Worm (Caenorhabditis elegans) whole organism, L1 larva: ENCODE results near the gene tbb-1.

ENCODE experiments used
- C04F5.9 ChIP-seq: sonication (generic microtip); optimal IDR thresholded peaks from 2 replicates; lab custom pipeline; 2016; ENCODE audit warnings: missing genetic modification characterization, missing compliant biosample characterization
- C16A3.4 ChIP-seq: fragments of 150-350 bp; optimal IDR thresholded peaks from 2 replicates; lab custom pipeline; 2014; ENCODE audit warnings: missing biosample characterization, missing genetic modification characterization
- F16B12.6 ChIP-seq: fragments of 150-350 bp; optimal IDR thresholded peaks from 2 replicates; lab custom pipeline; 2014; ENCODE audit warnings: missing biosample characterization, missing genetic modification characterization
- ama-1 ChIP-seq: fragments of 150-350 bp; optimal IDR thresholded peaks from 2 replicates; lab custom pipeline; 2014
- ceh-63 ChIP-seq: fragments of 200-800 bp; sonication (Bioruptor generic); optimal IDR thresholded peaks from 2 replicates; lab custom pipeline; 2018; ENCODE audit warnings: mild to moderate bottlenecking, missing genetic modification characterization, missing compliant biosample characterization
- ceh-8 ChIP-seq: fragments of 200-800 bp; sonication (Bioruptor generic); optimal IDR thresholded peaks from 2 replicates; lab custom pipeline; 2018; ENCODE audit warnings: mild to moderate bottlenecking, missing genetic modification characterization, moderate library complexity, missing compliant biosample characterization
- ceh-88 ChIP-seq: fragments of 200-800 bp; sonication (Bioruptor generic); IDR thresholded peaks from 2 replicates; pipeline ENCODE4 v1.3.6; 2022; ENCODE audit warnings: missing genetic modification characterization, missing compliant biosample characterization
- ceh-90 ChIP-seq: sonication (generic microtip); optimal IDR thresholded peaks from 2 replicates; lab custom pipeline; 2016; ENCODE audit warnings: missing genetic modification characterization, missing compliant biosample characterization
- ces-1 ChIP-seq: fragments of 150-350 bp; optimal IDR thresholded peaks from 2 replicates; lab custom pipeline; 2014; ENCODE audit warnings: missing biosample characterization, missing genetic modification reagents, missing genetic modification characterization
- dpl-1 ChIP-seq, 3 experiments: fragments of 150-350 bp in 2 of 3; sonication (generic microtip) in 1 of 3; optimal IDR thresholded peaks; 2 replicates each; lab custom pipeline; 2014 to 2017; ENCODE audit warnings: missing biosample characterization in 3 of 3, missing genetic modification characterization in 3 of 3, missing genetic modification reagents in 3 of 3
- efl-1 ChIP-seq, 4 experiments: fragments of 150-350 bp; optimal IDR thresholded peaks in 3 of 4; peaks in 1 of 4; 1 replicate in 1 of 4; 2 replicates in 3 of 4; lab custom pipeline; 2014; ENCODE audit warnings: missing biosample characterization in 2 of 4, missing genetic modification characterization in 2 of 4, missing genetic modification reagents in 2 of 4
- efl-3 ChIP-seq: fragments of 200-800 bp; sonication (Bioruptor generic); optimal IDR thresholded peaks from 2 replicates; lab custom pipeline; 2018; ENCODE audit warnings: mild to moderate bottlenecking, missing genetic modification characterization, missing compliant biosample characterization
- egl-13 ChIP-seq: sonication (generic microtip); optimal IDR thresholded peaks from 2 replicates; lab custom pipeline; 2016; ENCODE audit warnings: missing genotype, missing genetic modification reagents, missing genetic modification characterization, missing compliant biosample characterization
- elt-2 ChIP-seq: sonication (generic microtip); optimal IDR thresholded peaks from 2 replicates; lab custom pipeline; 2016; ENCODE audit warnings: missing genetic modification characterization, mild to moderate bottlenecking, inconsistent platforms, missing compliant biosample characterization, missing genetic modification reagents
- elt-3 ChIP-seq, 6 experiments: fragments of 150-350 bp in 1 of 6; sonication (generic microtip); optimal IDR thresholded peaks; 2 replicates each; lab custom pipeline; 2017 to 2018; ENCODE audit warnings: missing biosample characterization in 6 of 6, missing genetic modification characterization in 6 of 6, inconsistent platforms in 1 of 6
- ets-5 ChIP-seq: fragments of 200-800 bp; sonication (Bioruptor generic); IDR thresholded peaks from 2 replicates; pipeline ENCODE4 v1.3.6; 2022; ENCODE audit warnings: missing genetic modification characterization, missing compliant biosample characterization
- fkh-10 ChIP-seq: sonication (generic microtip); optimal IDR thresholded peaks from 2 replicates; lab custom pipeline; 2017; ENCODE audit warnings: missing biosample characterization, missing genetic modification reagents, missing genetic modification characterization
- fkh-4 ChIP-seq: sonication (generic microtip); optimal IDR thresholded peaks from 2 replicates; lab custom pipeline; 2016; ENCODE audit warnings: missing compliant biosample characterization, missing genetic modification characterization, borderline replicate concordance
- fkh-8 ChIP-seq: sonication (generic microtip); optimal IDR thresholded peaks from 2 replicates; lab custom pipeline; 2016; ENCODE audit warnings: mild to moderate bottlenecking, missing genetic modification characterization, missing compliant biosample characterization
- fos-1 ChIP-seq: fragments of 150-350 bp; optimal IDR thresholded peaks from 2 replicates; lab custom pipeline; 2014; ENCODE audit warnings: missing biosample characterization, missing genetic modification characterization
- grh-1 ChIP-seq: fragments of 200-800 bp; sonication (Bioruptor generic); IDR thresholded peaks from 2 replicates; pipeline ENCODE4 v1.3.6; 2022; ENCODE audit warnings: missing genetic modification reagents, missing genetic modification characterization, missing compliant biosample characterization
- irx-1 ChIP-seq: sonication (generic microtip); optimal IDR thresholded peaks from 2 replicates; lab custom pipeline; 2016; ENCODE audit warnings: missing genetic modification characterization, missing compliant biosample characterization
- lin-13 ChIP-seq: fragments of 150-350 bp; optimal IDR thresholded peaks from 2 replicates; lab custom pipeline; 2014; ENCODE audit warnings: missing biosample characterization, missing genetic modification reagents, missing genetic modification characterization
- lin-15B ChIP-seq: fragments of 150-350 bp; sonication (generic microtip); optimal IDR thresholded peaks from 3 replicates; lab custom pipeline; 2014; ENCODE audit warnings: missing biosample characterization, missing genetic modification characterization
- lin-35 ChIP-seq, 2 experiments: fragments of 150-350 bp; optimal IDR thresholded peaks; 2 replicates each; lab custom pipeline; 2014; ENCODE audit warnings: missing biosample characterization in 2 of 2, missing genetic modification characterization in 2 of 2, missing genetic modification reagents in 2 of 2
- lir-3 ChIP-seq: sonication (generic microtip); optimal IDR thresholded peaks from 2 replicates; lab custom pipeline; 2016; ENCODE audit warnings: mild to moderate bottlenecking, missing genetic modification characterization, moderate library complexity, missing compliant biosample characterization; ENCODE audit not compliant: poor library complexity
- lsy-2 ChIP-seq, 2 experiments: fragments of 150-350 bp; optimal IDR thresholded peaks; 2 replicates each; lab custom pipeline; 2014; ENCODE audit warnings: missing biosample characterization in 2 of 2, missing genetic modification characterization in 2 of 2
- mdl-1 ChIP-seq, 2 experiments: fragments of 150-350 bp; optimal IDR thresholded peaks; 2 replicates each; lab custom pipeline; 2014 to 2017; ENCODE audit warnings: missing biosample characterization in 2 of 2, missing genetic modification characterization in 2 of 2, inconsistent platforms in 1 of 2
- mep-1 ChIP-seq: fragments of 150-350 bp; optimal IDR thresholded peaks from 2 replicates; lab custom pipeline; 2014; ENCODE audit warnings: missing biosample characterization, missing genetic modification characterization
- nhr-20 ChIP-seq: sonication (generic microtip); optimal IDR thresholded peaks from 2 replicates; lab custom pipeline; 2016; ENCODE audit warnings: mild to moderate bottlenecking, missing genetic modification characterization, missing compliant biosample characterization
- nhr-237 ChIP-seq: fragments of 150-350 bp; optimal IDR thresholded peaks from 2 replicates; lab custom pipeline; 2014; ENCODE audit warnings: missing biosample characterization, missing genetic modification characterization
- nhr-47 ChIP-seq: sonication (generic microtip); optimal IDR thresholded peaks from 2 replicates; lab custom pipeline; 2016; ENCODE audit warnings: mild to moderate bottlenecking, missing genetic modification characterization, moderate library complexity, missing compliant biosample characterization
- nhr-77 ChIP-seq: fragments of 150-350 bp; optimal IDR thresholded peaks from 2 replicates; lab custom pipeline; 2014; ENCODE audit warnings: missing biosample characterization, missing genetic modification characterization
- nhr-90 ChIP-seq: sonication (generic microtip); optimal IDR thresholded peaks from 2 replicates; lab custom pipeline; 2016; ENCODE audit warnings: mild to moderate bottlenecking, missing genetic modification characterization, missing compliant biosample characterization; ENCODE audit not compliant: poor library complexity
- pag-3 ChIP-seq: sonication (generic microtip); optimal IDR thresholded peaks from 2 replicates; lab custom pipeline; 2017; ENCODE audit warnings: missing genetic modification characterization, mild to moderate bottlenecking, missing compliant biosample characterization, antibody characterized with exemption, borderline replicate concordance; ENCODE audit not compliant: insufficient read depth
- pax-3 ChIP-seq: fragments of 200-800 bp; sonication (Bioruptor generic); optimal IDR thresholded peaks from 2 replicates; lab custom pipeline; 2018; ENCODE audit warnings: mild to moderate bottlenecking, missing genetic modification characterization, moderate library complexity, missing compliant biosample characterization
- skn-1 ChIP-seq: fragments of 150-350 bp; optimal IDR thresholded peaks from 2 replicates; lab custom pipeline; 2014; ENCODE audit warnings: missing biosample characterization, missing genetic modification characterization
- snpc-4 ChIP-seq: fragments of 150-350 bp; optimal IDR thresholded peaks from 2 replicates; lab custom pipeline; 2014; ENCODE audit warnings: missing biosample characterization, missing genetic modification characterization
- sox-4 ChIP-seq: sonication (generic microtip); optimal IDR thresholded peaks from 2 replicates; lab custom pipeline; 2016; ENCODE audit warnings: missing genetic modification characterization, missing compliant biosample characterization
- sptf-1 ChIP-seq: fragments of 150-350 bp; optimal IDR thresholded peaks from 2 replicates; lab custom pipeline; 2014; ENCODE audit warnings: missing biosample characterization, missing genetic modification characterization
- swsn-7 ChIP-seq: sonication (generic microtip); optimal IDR thresholded peaks from 2 replicates; lab custom pipeline; 2016; ENCODE audit warnings: missing genetic modification characterization, missing compliant biosample characterization
- tlp-1 ChIP-seq: fragments of 150-350 bp; optimal IDR thresholded peaks from 2 replicates; lab custom pipeline; 2014; ENCODE audit warnings: missing biosample characterization, missing genetic modification characterization
- unc-30 ChIP-seq: sonication (generic microtip); optimal IDR thresholded peaks from 2 replicates; lab custom pipeline; 2017; ENCODE audit warnings: missing biosample characterization, missing genetic modification characterization
- unc-62 ChIP-seq: fragments of 150-350 bp; optimal IDR thresholded peaks from 2 replicates; lab custom pipeline; 2014; ENCODE audit warnings: missing biosample characterization, missing genetic modification reagents, missing genetic modification characterization
- unc-86 ChIP-seq: sonication (generic microtip); optimal IDR thresholded peaks from 2 replicates; lab custom pipeline; 2016; ENCODE audit warnings: missing genetic modification characterization, missing compliant biosample characterization
- zip-4 ChIP-seq: fragments of 200-800 bp; sonication (Bioruptor generic); optimal IDR thresholded peaks from 2 replicates; lab custom pipeline; 2018; ENCODE audit warnings: mild to moderate bottlenecking, missing genetic modification characterization, moderate library complexity, missing compliant biosample characterization
- ztf-4 ChIP-seq: fragments of 150-350 bp; optimal IDR thresholded peaks from 2 replicates; lab custom pipeline; 2014; ENCODE audit warnings: missing biosample characterization, missing genetic modification characterization

The tbb-1 gene

ce11 chrIII:10746406-10746807 lies 4.2 kb upstream of the tbb-1 start (continued):
- TF ChIP-seq unc-86 (tag; lab: Kevin White, UChicago) = no peak
- TF ChIP-seq skn-1 = no peak
- no peak for TF ChIP-seq ama-1 (lab: Kevin White, UChicago)
- TF ChIP-seq elt-3 (tag; optimal IDR thresholded peaks at IDR 0.05; lab: Kevin White, UChicago) = no peak
- TF ChIP-seq lin-13 (GFP tag; lab: Kevin White, UChicago) = no peak
- TF ChIP-seq, all 84 proteins: peak for 5

- TF ChIP-seq ztf-4 (no peak), efl-1 (optimal IDR thresholded peaks at IDR 0.05; lab: Kevin White, UChicago) (no peak), efl-1 (GFP tag; optimal IDR thresholded peaks at IDR 0.05 in 1 of 2; lab: Kevin White, UChicago) (peak in 1 of 2 experiments; percentile 72), lin-35 (GFP tag; optimal IDR thresholded peaks at IDR 0.05; lab: Kevin White, UChicago) (no peak), efl-3 (GFP tag; lab: Kevin White, UChicago) (no peak)
Observed at ce11 chrIII:10740518-10740917, 1.7 kb downstream of the tbb-1 start, which contains the start of gene K01G5.8. TSS of gene K01G5.8 (minus strand) at chrIII:10740772.

- no peak for TF ChIP-seq elt-3 (tag; optimal IDR thresholded peaks at IDR 0.05; lab: Kevin White, UChicago)
- TF ChIP-seq sox-4 = no peak
- no peak for TF ChIP-seq C04F5.9 (tag; lab: Kevin White, UChicago)
- TF ChIP-seq ces-1 (GFP tag; lab: Kevin White, UChicago) = no peak
- TF ChIP-seq fkh-4 = no peak
- no peak for TF ChIP-seq ceh-8 (GFP tag; lab: Kevin White, UChicago)
- TF ChIP-seq unc-86 (tag; lab: Kevin White, UChicago) = peak; percentile 52
- no peak for TF ChIP-seq sptf-1 (tag; lab: Kevin White, UChicago)
- TF ChIP-seq efl-1 (optimal IDR thresholded peaks at IDR 0.05; lab: Kevin White, UChicago) = peak; percentile 67 to 72
- peak in 1 of 2 experiments; percentile 58 for TF ChIP-seq efl-1 (GFP tag; optimal IDR thresholded peaks at IDR 0.05 in 1 of 2; lab: Kevin White, UChicago)
- no peak for TF ChIP-seq nhr-77 (tag; lab: Kevin White, UChicago)
- peak; percentile 53 for TF ChIP-seq swsn-7 (tag; lab: Kevin White, UChicago)
- peak; percentile 47 for TF ChIP-seq nhr-20 (tag; lab: Kevin White, UChicago)
- TF ChIP-seq fkh-10 = no peak
- no peak for TF ChIP-seq ceh-63 (GFP tag; lab: Kevin White, UChicago)
- no peak for TF ChIP-seq lin-13 (GFP tag; lab: Kevin White, UChicago)
- TF ChIP-seq nhr-237 = no peak
- TF ChIP-seq lin-15B (tag; lab: Kevin White, UChicago) = no peak
- peak; percentile 53 for TF ChIP-seq mep-1 (tag; lab: Kevin White, UChicago)
- TF ChIP-seq elt-2 = no peak
- peak; percentile 6 for TF ChIP-seq irx-1
- TF ChIP-seq skn-1 = peak; percentile 8
- peak; percentile 5 for TF ChIP-seq pax-3 (tag; lab: Kevin White, UChicago)
- TF ChIP-seq zip-4 (GFP tag; lab: Kevin White, UChicago) = no peak
- no peak for TF ChIP-seq unc-30 (tag; lab: Kevin White, UChicago)
- TF ChIP-seq dpl-1 (GFP tag; optimal IDR thresholded peaks at IDR 0.05; lab: Kevin White, UChicago) = peak in 2 of 3 experiments; percentile 35 to 66
- TF ChIP-seq ets-5 (GFP tag; lab: Robert Waterston, UW) = no peak
- peak; percentile 21 to 70 for TF ChIP-seq lsy-2 (tag; optimal IDR thresholded peaks at IDR 0.05; lab: Kevin White, UChicago)
- TF ChIP-seq fkh-8 = peak; percentile 71
- TF ChIP-seq nhr-47 (tag; lab: Kevin White, UChicago) = peak; percentile 71
- TF ChIP-seq grh-1 (GFP tag; lab: Robert Waterston, UW) = no peak
- TF ChIP-seq mdl-1 (tag; optimal IDR thresholded peaks at IDR 0.05; lab: Kevin White, UChicago) = peak in 1 of 2 experiments; percentile 24
- TF ChIP-seq lin-35 (GFP tag; optimal IDR thresholded peaks at IDR 0.05; lab: Kevin White, UChicago) = peak; percentile 64 to 68
- TF ChIP-seq ceh-90 = no peak
- TF ChIP-seq snpc-4 (tag; lab: Kevin White, UChicago) = no peak
- TF ChIP-seq unc-62 = no peak
- peak; percentile 33 for TF ChIP-seq egl-13 (tag; lab: Kevin White, UChicago)
- TF ChIP-seq nhr-90 (tag; lab: Kevin White, UChicago) = peak; percentile 17
- no peak for TF ChIP-seq ceh-88 (GFP tag; lab: Robert Waterston, UW)
- peak; percentile 49 for TF ChIP-seq fos-1 (tag; lab: Kevin White, UChicago)
- TF ChIP-seq ztf-4 = no peak
- TF ChIP-seq pag-3 (tag; lab: Kevin White, UChicago) = no peak
- TF ChIP-seq tlp-1 (tag; lab: Kevin White, UChicago) = no peak
- TF ChIP-seq F16B12.6 (tag; lab: Kevin White, UChicago) = peak; percentile 88
- no peak for TF ChIP-seq C16A3.4 (tag; lab: Kevin White, UChicago)
- no peak for TF ChIP-seq lir-3 (tag; lab: Kevin White, UChicago)
Observed at ce11 chrIII:10739902-10740301, 2.3 kb downstream of the tbb-1 start.
